Fruit fly (Drosophila melanogaster) whole organism, adult: ENCODE measurements around the gene MFS9.

ENCODE experiments used
- CG11617 ChIP-seq: fragments of 200-800 bp; sonication (Bioruptor generic); optimal IDR thresholded peaks from 2 replicates; lab custom pipeline; 2017; ENCODE audit warnings: mild to moderate bottlenecking, missing biosample characterization, missing genetic modification reagents, missing genetic modification characterization
- CG12768 ChIP-seq: fragments of 200-800 bp; sonication (Bioruptor generic); optimal IDR thresholded peaks from 2 replicates; lab custom pipeline; 2017; ENCODE audit warnings: missing biosample characterization, missing genetic modification characterization, mild to moderate bottlenecking, moderate library complexity, missing genetic modification reagents
- CG14711 ChIP-seq: fragments of 200-800 bp; sonication (Bioruptor generic); optimal IDR thresholded peaks from 2 replicates; lab custom pipeline; 2018; ENCODE audit warnings: missing biosample characterization, mild to moderate bottlenecking, missing genetic modification characterization, moderate library complexity
- CG1620 ChIP-seq: fragments of 200-800 bp; sonication (Bioruptor generic); optimal IDR thresholded peaks from 2 replicates; lab custom pipeline; 2016; ENCODE audit warnings: missing biosample characterization, missing genetic modification characterization
- CG33017 ChIP-seq: fragments of 200-800 bp; sonication (Bioruptor generic); optimal IDR thresholded peaks from 2 replicates; lab custom pipeline; 2018; ENCODE audit warnings: missing biosample characterization, mild to moderate bottlenecking, missing genetic modification characterization, moderate library complexity
- CG5204 ChIP-seq: fragments of 200-800 bp; sonication (Bioruptor generic); optimal IDR thresholded peaks from 2 replicates; lab custom pipeline; 2016; ENCODE audit warnings: missing biosample characterization, missing genetic modification characterization
- CG7045 ChIP-seq: fragments of 200-800 bp; sonication (Bioruptor generic); optimal IDR thresholded peaks from 2 replicates; lab custom pipeline; 2017; ENCODE audit warnings: missing biosample characterization, mild to moderate bottlenecking, missing genetic modification characterization
- CG7101 ChIP-seq: fragments of 200-800 bp; sonication (Bioruptor generic); optimal IDR thresholded peaks from 2 replicates; lab custom pipeline; 2018; ENCODE audit warnings: missing biosample characterization, mild to moderate bottlenecking, missing genetic modification characterization, moderate library complexity
- Clk ChIP-seq: fragments of 200-800 bp; sonication (Bioruptor generic); optimal IDR thresholded peaks from 2 replicates; lab custom pipeline; 2017; ENCODE audit warnings: missing biosample characterization, missing genetic modification characterization
- Crg-1 ChIP-seq: fragments of 200-800 bp; sonication (Bioruptor generic); optimal IDR thresholded peaks from 2 replicates; lab custom pipeline; 2016; ENCODE audit warnings: missing biosample characterization, missing genetic modification characterization
- Hr96 ChIP-seq: fragments of 200-800 bp; sonication (Bioruptor generic); optimal IDR thresholded peaks from 2 replicates; lab custom pipeline; 2016; ENCODE audit warnings: missing biosample characterization, missing genetic modification characterization
- Mnt ChIP-seq: fragments of 200-800 bp; sonication (Bioruptor generic); optimal IDR thresholded peaks from 2 replicates; lab custom pipeline; 2016; ENCODE audit warnings: missing biosample characterization, mild to moderate bottlenecking, missing genetic modification characterization
- bab1 ChIP-seq: fragments of 200-800 bp; sonication (Bioruptor generic); optimal IDR thresholded peaks from 3 replicates; lab custom pipeline; 2019; ENCODE audit warnings: missing biosample characterization, mild to moderate bottlenecking, missing genetic modification characterization, moderate library complexity
- cic ChIP-seq: fragments of 200-800 bp; sonication (Bioruptor generic); optimal IDR thresholded peaks from 2 replicates; lab custom pipeline; 2017; ENCODE audit warnings: missing biosample characterization, mild to moderate bottlenecking, missing genetic modification characterization, moderate library complexity
- cnc ChIP-seq, 2 experiments: fragments of >200 bp; optimal IDR thresholded peaks; 2 replicates each; lab custom pipeline; 2017
- kay ChIP-seq: fragments of 200-800 bp; sonication (Bioruptor generic); peaks from one replicate; lab custom pipeline; 2016; ENCODE audit warnings: missing biosample characterization, missing genetic modification characterization, borderline replicate concordance
- ovo ChIP-seq: fragments of 200-800 bp; sonication (Bioruptor generic); optimal IDR thresholded peaks from 2 replicates; lab custom pipeline; 2016; ENCODE audit warnings: missing biosample characterization, missing genetic modification characterization
- pad ChIP-seq: fragments of 200-800 bp; sonication (Bioruptor generic); optimal IDR thresholded peaks from 3 replicates; lab custom pipeline; 2017; ENCODE audit warnings: missing biosample characterization, missing genetic modification characterization, mild to moderate bottlenecking, moderate library complexity, missing genetic modification reagents
- tj ChIP-seq: fragments of 200-800 bp; sonication (Bioruptor generic); optimal IDR thresholded peaks from 3 replicates; lab custom pipeline; 2017; ENCODE audit warnings: missing biosample characterization, mild to moderate bottlenecking, missing genetic modification characterization, moderate library complexity
- toe ChIP-seq: fragments of 200-800 bp; sonication (Bioruptor generic); optimal IDR thresholded peaks from 2 replicates; lab custom pipeline; 2016; ENCODE audit warnings: missing biosample characterization, missing genetic modification characterization

Gene MFS9

DNA sequence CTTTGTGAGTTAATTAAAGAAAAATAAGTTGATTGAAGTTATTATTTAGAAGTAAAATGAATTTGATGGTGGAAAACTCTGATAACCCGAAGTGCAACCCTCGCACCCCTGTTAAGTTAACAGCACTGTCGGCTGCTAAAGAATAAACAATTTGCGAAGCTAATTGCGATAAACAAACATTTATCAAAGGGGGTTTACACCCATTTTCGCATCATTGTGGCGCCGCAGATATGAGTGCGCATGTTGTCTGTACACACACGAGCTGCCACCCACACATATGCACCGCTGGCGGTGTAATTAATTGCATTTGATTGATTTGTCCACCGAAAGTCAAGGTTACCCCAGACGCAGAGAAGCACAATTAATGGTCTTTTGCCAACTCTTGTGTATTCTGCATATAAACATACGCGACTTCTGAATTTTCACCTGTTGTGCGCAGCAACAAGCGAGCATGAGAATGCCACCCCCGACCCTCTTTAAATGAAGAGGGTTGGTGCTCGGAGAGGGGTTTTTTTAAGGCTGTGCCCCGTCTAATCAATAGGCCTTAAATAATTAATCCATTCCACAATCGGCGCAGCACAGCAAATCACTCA is 39.3 kb upstream of the MFS9 start:
- TF ChIP-seq CG7045 (GFP tag; lab: Kevin White, UChicago) (no peak), CG12768 (GFP tag; lab: Kevin White, UChicago) (peak; percentile 15)

DNA sequence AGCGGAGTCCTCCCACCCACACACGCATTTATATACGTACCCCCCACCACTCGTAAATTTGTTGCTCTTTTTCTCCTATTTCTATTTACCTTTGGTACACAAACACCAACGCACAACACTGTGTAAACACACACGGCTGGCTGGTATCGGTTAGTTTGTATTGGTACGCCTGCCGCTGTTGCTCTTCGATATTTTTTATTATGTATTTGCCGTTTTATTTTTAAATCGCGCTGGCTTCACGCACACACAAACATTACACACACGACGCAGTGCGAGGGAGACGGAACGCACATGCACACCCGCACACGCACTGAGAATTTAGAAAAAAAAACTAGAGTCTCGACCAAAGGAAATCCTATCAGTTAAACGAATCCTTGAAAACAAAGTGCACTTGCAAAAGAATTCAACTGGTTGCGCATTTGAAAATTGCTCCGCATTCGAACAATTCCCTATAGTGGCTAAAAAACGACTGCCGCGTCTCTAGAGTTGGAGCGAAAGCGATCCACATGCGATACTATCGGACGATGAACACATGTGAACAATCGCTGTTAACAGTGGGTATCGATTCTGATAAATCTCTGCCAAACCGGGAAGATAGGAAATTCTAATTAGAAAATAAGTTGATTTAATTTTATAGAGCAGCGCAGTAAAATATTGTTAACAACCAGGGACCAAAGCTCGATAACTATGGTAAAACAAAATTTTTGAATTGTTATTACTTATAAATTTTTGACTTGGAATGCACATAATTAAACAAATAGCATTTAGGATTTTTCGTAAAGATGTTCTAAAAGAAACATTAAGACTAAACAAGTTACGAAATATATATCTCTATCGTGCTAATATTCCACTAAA is 38.6 kb upstream of the MFS9 start:
- TF ChIP-seq Crg-1 (GFP tag; lab: Kevin White, UChicago) (peak; percentile 87), CG5204 (GFP tag; lab: Kevin White, UChicago) (no peak), CG12768 (GFP tag; lab: Kevin White, UChicago) (peak; percentile 90), toe (GFP tag; lab: Kevin White, UChicago) (no peak), Hr96 (peak; percentile 64), CG33017 (tag; lab: Kevin White, UChicago) (peak; percentile 36), CG11617 (GFP tag; lab: Kevin White, UChicago) (no peak), ovo (GFP tag; lab: Kevin White, UChicago) (peak; percentile 72), bab1 (GFP tag; lab: Kevin White, UChicago) (peak; percentile 36), kay (GFP tag; lab: Kevin White, UChicago) (peak; percentile 73), cic (GFP tag; lab: Kevin White, UChicago) (peak; percentile 73), Mnt (peak; percentile 84), CG7101 (tag; lab: Kevin White, UChicago) (peak; percentile 75), Clk (GFP tag; lab: Kevin White, UChicago) (peak; percentile 23), pad (GFP tag; lab: Kevin White, UChicago) (peak; percentile 12), CG7045 (GFP tag; lab: Kevin White, UChicago) (peak; percentile 52), CG1620 (GFP tag; lab: Kevin White, UChicago) (no peak), CG14711 (peak; percentile 17)

DNA sequence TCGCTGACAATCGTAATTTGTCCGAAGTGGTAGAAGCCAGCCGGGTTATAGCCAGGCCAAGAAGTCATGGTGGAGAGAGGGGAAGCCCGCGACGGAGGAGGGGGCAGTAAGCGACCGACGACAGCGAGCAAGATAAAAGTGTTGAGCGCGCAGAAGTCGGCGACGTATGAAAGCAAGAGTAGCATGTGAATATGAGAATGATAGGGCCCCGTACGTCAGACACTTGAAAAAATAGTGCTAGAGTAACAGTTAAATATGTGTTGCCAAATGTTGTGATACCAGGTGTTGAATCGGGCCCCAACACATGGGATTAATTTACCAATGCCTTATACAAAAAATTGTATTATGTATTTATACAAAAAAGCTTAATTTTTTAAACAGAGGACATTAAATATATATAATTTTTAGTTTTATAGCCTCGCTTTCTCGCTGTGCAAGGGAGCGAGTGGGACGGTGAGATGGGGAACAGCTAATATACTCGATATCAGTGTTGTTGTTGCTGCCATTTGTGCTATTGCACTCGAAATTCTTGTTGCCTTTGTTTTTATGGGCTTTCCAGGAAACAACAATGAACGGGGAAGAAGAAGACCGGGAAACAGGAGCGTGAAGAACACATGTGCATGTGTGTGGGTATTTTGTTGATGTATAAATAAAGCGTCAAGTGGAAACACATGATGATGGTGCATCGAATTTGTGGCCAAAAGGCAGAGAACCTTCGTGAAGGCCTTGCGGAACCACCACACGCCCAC is 37.8 kb upstream of the MFS9 start:
- peak; percentile 20 for TF ChIP-seq ovo (GFP tag; lab: Kevin White, UChicago)
- TF ChIP-seq CG11617 (GFP tag; lab: Kevin White, UChicago): peak; percentile 90
- TF ChIP-seq CG7101 (tag; lab: Kevin White, UChicago): peak; percentile 86
- TF ChIP-seq kay (GFP tag; lab: Kevin White, UChicago): peak; percentile 65
- peak; percentile 79 for TF ChIP-seq CG1620 (GFP tag; lab: Kevin White, UChicago)
- TF ChIP-seq Hr96: peak; percentile 44
- TF ChIP-seq pad (GFP tag; lab: Kevin White, UChicago): peak; percentile 80
- peak; percentile 63 for TF ChIP-seq toe (GFP tag; lab: Kevin White, UChicago)
- TF ChIP-seq Clk (GFP tag; lab: Kevin White, UChicago): peak; percentile 78
- TF ChIP-seq bab1 (GFP tag; lab: Kevin White, UChicago): peak; percentile 85
- TF ChIP-seq Mnt: peak; percentile 77
- peak; percentile 86 for TF ChIP-seq CG14711
- no peak for TF ChIP-seq Crg-1 (GFP tag; lab: Kevin White, UChicago)
- TF ChIP-seq tj (GFP tag; lab: Kevin White, UChicago): peak; percentile 97
- peak; percentile 91 for TF ChIP-seq CG33017 (tag; lab: Kevin White, UChicago)
- TF ChIP-seq cic (GFP tag; lab: Kevin White, UChicago): peak; percentile 75
- peak; percentile 77 for TF ChIP-seq CG5204 (GFP tag; lab: Kevin White, UChicago)
- peak; percentile 85 for TF ChIP-seq CG12768 (GFP tag; lab: Kevin White, UChicago)
- TF ChIP-seq CG7045 (GFP tag; lab: Kevin White, UChicago): peak; percentile 87
- no peak for TF ChIP-seq cnc (optimal IDR thresholded peaks at IDR 0.05; lab: Kevin White, UChicago)

DNA sequence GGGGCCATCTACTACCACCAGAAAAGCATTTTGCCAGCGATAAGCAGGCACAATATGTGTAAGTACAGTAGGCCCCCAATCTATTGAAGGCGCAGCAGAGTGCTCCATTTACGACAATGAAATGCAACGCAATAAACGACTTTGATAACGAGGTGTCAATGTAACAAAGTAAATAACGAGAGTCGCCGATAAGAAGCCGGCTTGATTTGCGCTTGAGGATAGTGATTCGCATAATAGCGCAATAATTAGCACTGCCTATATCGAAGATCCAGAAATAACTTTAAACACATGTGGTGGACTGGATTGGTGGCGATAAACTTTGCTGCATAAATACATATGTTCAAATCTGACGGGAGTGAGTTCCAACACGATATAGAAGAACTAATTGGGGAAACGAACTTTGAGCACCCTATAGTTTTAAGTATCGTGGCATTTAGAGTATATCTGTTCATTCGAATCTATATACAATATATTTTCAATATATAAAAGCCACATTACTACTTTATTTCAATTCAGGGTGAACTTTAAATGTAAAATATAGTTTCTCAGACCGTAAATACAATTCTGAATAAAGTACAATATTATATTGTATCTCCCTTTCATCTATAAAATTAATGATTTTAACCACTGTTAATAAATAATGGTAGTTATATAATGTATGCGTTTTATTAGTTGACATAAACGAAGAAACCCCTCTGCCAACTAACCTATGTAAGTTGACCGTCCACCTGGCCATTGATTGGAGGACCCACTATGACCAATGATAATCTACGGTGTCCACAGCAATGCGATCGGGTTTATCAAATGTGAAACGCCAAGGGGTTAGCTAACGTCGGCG is 37.0 kb upstream of the MFS9 start:
- TF ChIP-seq CG1620 (GFP tag; lab: Kevin White, UChicago): no peak
- TF ChIP-seq ovo (GFP tag; lab: Kevin White, UChicago): peak; percentile 29
- TF ChIP-seq CG7045 (GFP tag; lab: Kevin White, UChicago): peak; percentile 60
- TF ChIP-seq pad (GFP tag; lab: Kevin White, UChicago): peak; percentile 7
- no peak for TF ChIP-seq tj (GFP tag; lab: Kevin White, UChicago)
- no peak for TF ChIP-seq CG5204 (GFP tag; lab: Kevin White, UChicago)
- no peak for TF ChIP-seq cnc (optimal IDR thresholded peaks at IDR 0.05; lab: Kevin White, UChicago)
- peak; percentile 92 for TF ChIP-seq cic (GFP tag; lab: Kevin White, UChicago)
- peak; percentile 36 for TF ChIP-seq toe (GFP tag; lab: Kevin White, UChicago)
- TF ChIP-seq Crg-1 (GFP tag; lab: Kevin White, UChicago): no peak
- TF ChIP-seq Mnt: peak; percentile 71
- TF ChIP-seq CG7101 (tag; lab: Kevin White, UChicago): peak; percentile 24
- peak; percentile 64 for TF ChIP-seq kay (GFP tag; lab: Kevin White, UChicago)
- TF ChIP-seq CG14711: no peak
- no peak for TF ChIP-seq CG11617 (GFP tag; lab: Kevin White, UChicago)
- TF ChIP-seq Hr96: no peak
- TF ChIP-seq Clk (GFP tag; lab: Kevin White, UChicago): peak; percentile 63
- peak; percentile 63 for TF ChIP-seq CG12768 (GFP tag; lab: Kevin White, UChicago)
- TF ChIP-seq CG33017 (tag; lab: Kevin White, UChicago): peak; percentile 60
- TF ChIP-seq bab1 (GFP tag; lab: Kevin White, UChicago): no peak
